Fruit fly (Drosophila melanogaster): ENCODE data around the gene CG43844.

Gene CG43844

dm6 chr3R:21849988-21850460 lies 39.3 kb upstream of the CG43844 start (continued):
- TF ChIP-seq ken (GFP tag; IDR thresholded peaks at IDR 0.05) (peak; percentile 64; the same call in 1 of the 3 replicates), CG8765 (GFP tag; IDR thresholded peaks at IDR 0.05) (0 out of 2 replicates have a peak, but pooled peaks have one; percentile 35), Sry-β (GFP tag; optimal IDR thresholded peaks at IDR 0.05) (no peak), Mes4 (GFP tag; optimal IDR thresholded peaks at IDR 0.05) (peak; percentile 55), Awh (GFP tag; IDR thresholded peaks at IDR 0.05) (peak; percentile 49; the same call in 1 of the 2 replicates), Dref (GFP tag; IDR thresholded peaks at IDR 0.05) (no peak), CG16815 (GFP tag; optimal IDR thresholded peaks at IDR 0.05) (peak; percentile 47), CG8281 (tag; optimal IDR thresholded peaks at IDR 0.05) (peak; percentile 6), Oli (tag; optimal IDR thresholded peaks at IDR 0.05) (peak; percentile 51), Dll (GFP tag; IDR thresholded peaks at IDR 0.05; ENCODE audit: partially characterized antibody) (no peak), GATAe (GFP tag; conservative IDR thresholded peaks at IDR 0.05) (no peak), CG3995 (GFP tag; optimal IDR thresholded peaks at IDR 0.05) (no peak), CG7839 (tag; optimal IDR thresholded peaks at IDR 0.05) (peak; percentile 45), sug (tag; optimal IDR thresholded peaks at IDR 0.05) (no peak), CG1647 (GFP tag; optimal IDR thresholded peaks at IDR 0.05) (no peak), Rfx (GFP tag; IDR thresholded peaks at IDR 0.05) (no peak), wek (GFP tag; optimal IDR thresholded peaks at IDR 0.05) (no peak), HHEX (GFP tag; optimal IDR thresholded peaks at IDR 0.05) (peak; percentile 37), CG14014 (GFP tag; IDR thresholded peaks at IDR 0.05) (no peak), stwl (tag; optimal IDR thresholded peaks at IDR 0.05) (no peak), her (GFP tag; optimal IDR thresholded peaks at IDR 0.05) (peak; percentile 2), CG4820 (GFP tag; optimal IDR thresholded peaks at IDR 0.05) (peak; percentile 32), Stat92E (GFP tag; optimal IDR thresholded peaks at IDR 0.05) (no peak), Antp (GFP tag; optimal IDR thresholded peaks at IDR 0.05) (peak; percentile 57), D (optimal IDR thresholded peaks at IDR 0.05) (no peak), D (GFP tag; optimal IDR thresholded peaks at IDR 0.05) (peak; percentile 41), CG11085 (GFP tag; IDR thresholded peaks at IDR 0.05) (no peak), CG10654 (GFP tag; optimal IDR thresholded peaks at IDR 0.05) (no peak), CG14667 (GFP tag; IDR thresholded peaks at IDR 0.05) (no peak), Max (GFP tag; optimal IDR thresholded peaks at IDR 0.05) (no peak), CG8944 (GFP tag; optimal IDR thresholded peaks at IDR 0.05) (no peak), CG11723 (GFP tag; optimal IDR thresholded peaks at IDR 0.05) (peak; percentile 3), CG34422 (GFP tag; IDR thresholded peaks at IDR 0.05) (no peak; the same call in 1 of the 3 replicates), CG43689 (GFP tag; IDR thresholded peaks at IDR 0.05) (no peak), B-H2 (GFP tag; optimal IDR thresholded peaks at IDR 0.05) (no peak), CG2712 (tag; optimal IDR thresholded peaks at IDR 0.05) (peak; percentile 52), CG10431 (GFP tag; optimal IDR thresholded peaks at IDR 0.05) (peak; percentile 3), pb (GFP tag; optimal IDR thresholded peaks at IDR 0.05) (peak; percentile 61), MBD-R2 (GFP tag; IDR thresholded peaks at IDR 0.05) (peak; percentile 21; the same call in 1 of the 2 replicates), ash1 (GFP tag; optimal IDR thresholded peaks at IDR 0.05) (no peak), btn (GFP tag; optimal IDR thresholded peaks at IDR 0.05) (no peak), NFAT (GFP tag; IDR thresholded peaks at IDR 0.05) (no peak), BtbVII (GFP tag; optimal IDR thresholded peaks at IDR 0.05) (peak; percentile 28), dati (GFP tag; IDR thresholded peaks at IDR 0.05) (no peak), Lpt (GFP tag; optimal IDR thresholded peaks at IDR 0.05) (no peak), crc (GFP tag; optimal IDR thresholded peaks at IDR 0.05) (peak; percentile 18), trem (tag; optimal IDR thresholded peaks at IDR 0.05) (no peak), Eip74EF (GFP tag; optimal IDR thresholded peaks at IDR 0.05) (no peak), D19A (tag; optimal IDR thresholded peaks at IDR 0.05) (no peak), H15 (GFP tag; IDR thresholded peaks at IDR 0.05) (peak; percentile 23; the same call in 1 of the 3 replicates), ap (GFP tag; IDR thresholded peaks at IDR 0.05) (0 out of 2 replicates have a peak, but pooled peaks have one; percentile 12)

Data from whole organism, embryonic.